Fruit fly (Drosophila melanogaster) whole organism, embryonic: ENCODE measurements around the gene rhea.
A peak's percentile ranks its signal among the peaks of the same experiment; 100 is the strongest.

Experiments
- B-H1 ChIP-seq: fragments of 200-800 bp; sonication (Bioruptor generic); IDR thresholded peaks from 3 replicates; pipeline ENCODE4 v1.3.6; 2022; ENCODE audit warnings: missing biosample characterization, missing genetic modification characterization
- CG11085 ChIP-seq: fragments of 200-800 bp; sonication (Bioruptor generic); IDR thresholded peaks from 2 replicates; pipeline ENCODE4 v1.3.6; 2022; ENCODE audit warnings: missing biosample characterization, missing genetic modification characterization
- CG13123 ChIP-seq: fragments of 200-800 bp; sonication (Bioruptor generic); optimal IDR thresholded peaks from 2 replicates; lab custom pipeline; 2016; ENCODE audit warnings: missing biosample characterization, missing genetic modification characterization
- CG13775 ChIP-seq: fragments of 200-800 bp; sonication (Bioruptor generic); optimal IDR thresholded peaks from 3 replicates; lab custom pipeline; 2017; ENCODE audit warnings: missing biosample characterization, mild to moderate bottlenecking, missing genetic modification characterization
- CG1529 ChIP-seq: fragments of 200-800 bp; sonication (Bioruptor generic); optimal IDR thresholded peaks from 3 replicates; lab custom pipeline; 2018; ENCODE audit warnings: missing biosample characterization, missing genetic modification characterization
- CG16863 ChIP-seq: fragments of 200-800 bp; sonication (Bioruptor generic); optimal IDR thresholded peaks from 3 replicates; lab custom pipeline; 2016; ENCODE audit warnings: missing biosample characterization, missing genetic modification characterization
- CG17328 ChIP-seq: fragments of 200-800 bp; sonication (Bioruptor generic); IDR thresholded peaks from 2 replicates; pipeline ENCODE4 v1.3.6; 2022; ENCODE audit warnings: missing biosample characterization, missing genetic modification characterization
- CG31441 ChIP-seq: fragments of 200-800 bp; sonication (Bioruptor generic); IDR thresholded peaks from 2 replicates; pipeline ENCODE4 v1.3.6; 2022; ENCODE audit warnings: missing biosample characterization, missing genetic modification characterization
- CG3847 ChIP-seq: fragments of 200-800 bp; sonication (Bioruptor generic); IDR thresholded peaks from 2 replicates; pipeline ENCODE4 v1.3.6; 2022; ENCODE audit warnings: missing biosample characterization, missing genetic modification characterization
- CG4404 ChIP-seq: fragments of 200-800 bp; sonication (Bioruptor generic); IDR thresholded peaks from 2 replicates; pipeline ENCODE4 v1.3.6; 2022; ENCODE audit warnings: missing biosample characterization, missing genetic modification characterization
- CG6175 ChIP-seq: fragments of 200-800 bp; sonication (Bioruptor generic); IDR thresholded peaks from 3 replicates; pipeline ENCODE4 v1.3.6; 2022; ENCODE audit warnings: missing biosample characterization, missing genetic modification characterization
- CG6254 ChIP-seq: fragments of 200-800 bp; sonication (Bioruptor generic); optimal IDR thresholded peaks from 3 replicates; lab custom pipeline; 2017; ENCODE audit warnings: mild to moderate bottlenecking, missing biosample characterization, missing genetic modification reagents, missing genetic modification characterization
- CG6765 ChIP-seq: fragments of 200-800 bp; sonication (Bioruptor generic); optimal IDR thresholded peaks from 3 replicates; lab custom pipeline; 2017; ENCODE audit warnings: missing biosample characterization, mild to moderate bottlenecking, missing genetic modification characterization
- CG7271 ChIP-seq: fragments of 200-800 bp; sonication (Bioruptor generic); optimal IDR thresholded peaks from 2 replicates; lab custom pipeline; 2018; ENCODE audit warnings: missing biosample characterization, mild to moderate bottlenecking, missing genetic modification characterization, moderate library complexity
- CG7963 ChIP-seq: fragments of 200-800 bp; sonication (Bioruptor generic); IDR thresholded peaks from 3 replicates; pipeline ENCODE4 v1.3.6; 2022; ENCODE audit warnings: missing biosample characterization, missing genetic modification characterization; ENCODE audit not compliant: partially characterized antibody
- CG8290 ChIP-seq, 3 experiments: fragments of 200-800 bp; sonication (Bioruptor generic); optimal IDR thresholded peaks; 2 replicates each; lab custom pipeline; 2016 to 2019; ENCODE audit warnings: missing biosample characterization in 3 of 3, missing genetic modification characterization in 3 of 3, mild to moderate bottlenecking in 2 of 3, moderate library complexity in 1 of 3
- CG8765 ChIP-seq: fragments of 200-800 bp; sonication (Bioruptor generic); IDR thresholded peaks from 2 replicates; pipeline ENCODE4 v1.3.6; 2022; ENCODE audit warnings: missing biosample characterization, missing genetic modification characterization
- CG8944 ChIP-seq: fragments of 200-800 bp; sonication (Bioruptor generic); optimal IDR thresholded peaks from 3 replicates; lab custom pipeline; 2016; ENCODE audit warnings: missing biosample characterization, missing genetic modification characterization
- CG9215 ChIP-seq: fragments of 200-800 bp; sonication (Bioruptor generic); IDR thresholded peaks from 2 replicates; pipeline ENCODE4 v1.3.6; 2022; ENCODE audit warnings: missing biosample characterization, missing genetic modification characterization
- Dad ChIP-seq: fragments of 200-800 bp; sonication (Bioruptor generic); optimal IDR thresholded peaks from 3 replicates; lab custom pipeline; 2016; ENCODE audit warnings: missing biosample characterization, missing genetic modification characterization
- Dbx ChIP-seq: fragments of 200-800 bp; sonication (Bioruptor generic); IDR thresholded peaks from 3 replicates; pipeline ENCODE4 v1.3.6; 2022; ENCODE audit warnings: missing biosample characterization, missing genetic modification characterization
- Dip2 ChIP-seq: fragments of 200-800 bp; sonication (Bioruptor generic); IDR thresholded peaks from 2 replicates; pipeline ENCODE4 v1.3.6; 2022; ENCODE audit warnings: missing biosample characterization, missing genetic modification characterization
- Hr3 ChIP-seq: fragments of 200-800 bp; sonication (Bioruptor generic); optimal IDR thresholded peaks from 3 replicates; lab custom pipeline; 2016; ENCODE audit warnings: missing biosample characterization, missing genetic modification characterization
- MBD-R2 ChIP-seq: fragments of 200-800 bp; sonication (Bioruptor generic); IDR thresholded peaks from 2 replicates; pipeline ENCODE4 v1.3.6; 2022; ENCODE audit warnings: missing biosample characterization, missing genetic modification characterization
- NC2α ChIP-seq: fragments of 200-800 bp; sonication (Bioruptor generic); optimal IDR thresholded peaks from 2 replicates; lab custom pipeline; 2016; ENCODE audit warnings: missing biosample characterization, missing genetic modification characterization
- Nf-YA ChIP-seq: fragments of 200-800 bp; sonication (Bioruptor generic); IDR thresholded peaks from 2 replicates; pipeline ENCODE4 v1.3.6; 2022; ENCODE audit warnings: missing biosample characterization, missing genetic modification characterization
- ase ChIP-seq: fragments of 200-800 bp; sonication (Bioruptor generic); IDR thresholded peaks from 3 replicates; pipeline ENCODE4 v1.3.6; 2022; ENCODE audit warnings: missing biosample characterization, missing genetic modification characterization
- ato ChIP-seq: fragments of 200-800 bp; sonication (Bioruptor generic); IDR thresholded peaks from 2 replicates; pipeline ENCODE4 v1.3.6; 2022; ENCODE audit warnings: missing biosample characterization, missing genetic modification characterization; ENCODE audit not compliant: partially characterized antibody
- bbx ChIP-seq: fragments of 200-800 bp; sonication (Bioruptor generic); IDR thresholded peaks from 2 replicates; pipeline ENCODE4 v1.3.6; 2022; ENCODE audit warnings: missing biosample characterization, missing genetic modification characterization; ENCODE audit not compliant: partially characterized antibody
- bigmax ChIP-seq: fragments of 200-800 bp; sonication (Bioruptor generic); optimal IDR thresholded peaks from 2 replicates; lab custom pipeline; 2018; ENCODE audit warnings: missing biosample characterization, mild to moderate bottlenecking, missing genetic modification characterization
- dm ChIP-seq: fragments of 200-800 bp; sonication (Bioruptor generic); optimal IDR thresholded peaks from 3 replicates; lab custom pipeline; 2016; ENCODE audit warnings: missing biosample characterization, missing genetic modification characterization
- dmrt11E ChIP-seq: fragments of 200-800 bp; sonication (Bioruptor generic); optimal IDR thresholded peaks from 3 replicates; lab custom pipeline; 2018; ENCODE audit warnings: missing biosample characterization, mild to moderate bottlenecking, missing genetic modification characterization, moderate library complexity
- dpn ChIP-seq, 2 experiments: fragments of 200-800 bp; sonication (Bioruptor generic); optimal IDR thresholded peaks; 3 replicates each; lab custom pipeline; 2016; ENCODE audit warnings: missing biosample characterization in 2 of 2, missing genetic modification characterization in 2 of 2
- esg ChIP-seq: fragments of 200-800 bp; sonication (Bioruptor generic); conservative IDR thresholded peaks from 2 replicates; pipeline ENCODE4 v1.3.6; 2022; ENCODE audit warnings: missing biosample characterization, missing genetic modification characterization
- ftz-f1 ChIP-seq: fragments of 200-800 bp; sonication (Bioruptor generic); optimal IDR thresholded peaks from 2 replicates; lab custom pipeline; 2016; ENCODE audit warnings: missing biosample characterization, missing genetic modification characterization
- h ChIP-seq: fragments of >200 bp; optimal IDR thresholded peaks from 2 replicates; lab custom pipeline; 2017
- hkb ChIP-seq, 2 experiments: fragments of 200-800 bp in 1 of 2; fragments of >200 bp in 1 of 2; sonication (Bioruptor generic) in 1 of 2; IDR thresholded peaks in 1 of 2; optimal IDR thresholded peaks in 1 of 2; 2 replicates each; pipeline versions ENCODE4 v1.3.6 to Lab custom; 2017 to 2022; ENCODE audit warnings: missing biosample characterization in 1 of 2, missing genetic modification characterization in 1 of 2
- hth ChIP-seq: fragments of >200 bp; optimal IDR thresholded peaks from 2 replicates; lab custom pipeline; 2017; ENCODE audit warnings: inconsistent platforms
- nerfin-2 ChIP-seq: fragments of 200-800 bp; sonication (Bioruptor generic); IDR thresholded peaks from 2 replicates; pipeline ENCODE4 v1.3.6; 2022; ENCODE audit warnings: missing biosample characterization, missing genetic modification characterization; ENCODE audit not compliant: partially characterized antibody
- peb ChIP-seq: fragments of 200-800 bp; sonication (Bioruptor generic); IDR thresholded peaks from 2 replicates; pipeline ENCODE4 v1.3.6; 2022; ENCODE audit warnings: missing biosample characterization, missing genetic modification characterization
- ranshi ChIP-seq: fragments of 200-800 bp; sonication (Bioruptor generic); IDR thresholded peaks from 2 replicates; pipeline ENCODE4 v1.3.6; 2022; ENCODE audit warnings: missing biosample characterization, missing genetic modification characterization
- row ChIP-seq: fragments of 200-800 bp; sonication (Bioruptor generic); IDR thresholded peaks from 3 replicates; pipeline ENCODE4 v1.3.6; 2022; ENCODE audit warnings: missing biosample characterization, missing genetic modification characterization
- run ChIP-seq: fragments of 200-800 bp; sonication (Bioruptor generic); optimal IDR thresholded peaks from 3 replicates; lab custom pipeline; 2018; ENCODE audit warnings: missing biosample characterization, mild to moderate bottlenecking, missing genetic modification characterization
- scrt ChIP-seq: fragments of 200-800 bp; sonication (Bioruptor generic); optimal IDR thresholded peaks from 2 replicates; lab custom pipeline; 2018; ENCODE audit warnings: missing biosample characterization, mild to moderate bottlenecking, missing genetic modification characterization, moderate library complexity
- sima ChIP-seq: fragments of 200-800 bp; sonication (Bioruptor generic); optimal IDR thresholded peaks from 2 replicates; lab custom pipeline; 2016; ENCODE audit warnings: missing biosample characterization, missing genetic modification characterization
- sna ChIP-seq: fragments of 200-800 bp; sonication (Bioruptor generic); IDR thresholded peaks from 2 replicates; pipeline ENCODE4 v1.3.6; 2022; ENCODE audit warnings: missing biosample characterization, missing genetic modification characterization; ENCODE audit not compliant: partially characterized antibody
- tup ChIP-seq: fragments of 200-800 bp; sonication (Bioruptor generic); optimal IDR thresholded peaks from 2 replicates; lab custom pipeline; 2016; ENCODE audit warnings: missing biosample characterization, mild to moderate bottlenecking, missing genetic modification characterization, moderate library complexity
- wor ChIP-seq: fragments of 200-800 bp; sonication (Bioruptor generic); IDR thresholded peaks from 2 replicates; pipeline ENCODE4 v1.3.6; 2022; ENCODE audit warnings: missing biosample characterization, missing genetic modification characterization
- zfh2 ChIP-seq: fragments of 200-800 bp; sonication (Bioruptor generic); optimal IDR thresholded peaks from 2 replicates; lab custom pipeline; 2016; ENCODE audit warnings: missing biosample characterization, missing genetic modification characterization

The rhea gene

DNA sequence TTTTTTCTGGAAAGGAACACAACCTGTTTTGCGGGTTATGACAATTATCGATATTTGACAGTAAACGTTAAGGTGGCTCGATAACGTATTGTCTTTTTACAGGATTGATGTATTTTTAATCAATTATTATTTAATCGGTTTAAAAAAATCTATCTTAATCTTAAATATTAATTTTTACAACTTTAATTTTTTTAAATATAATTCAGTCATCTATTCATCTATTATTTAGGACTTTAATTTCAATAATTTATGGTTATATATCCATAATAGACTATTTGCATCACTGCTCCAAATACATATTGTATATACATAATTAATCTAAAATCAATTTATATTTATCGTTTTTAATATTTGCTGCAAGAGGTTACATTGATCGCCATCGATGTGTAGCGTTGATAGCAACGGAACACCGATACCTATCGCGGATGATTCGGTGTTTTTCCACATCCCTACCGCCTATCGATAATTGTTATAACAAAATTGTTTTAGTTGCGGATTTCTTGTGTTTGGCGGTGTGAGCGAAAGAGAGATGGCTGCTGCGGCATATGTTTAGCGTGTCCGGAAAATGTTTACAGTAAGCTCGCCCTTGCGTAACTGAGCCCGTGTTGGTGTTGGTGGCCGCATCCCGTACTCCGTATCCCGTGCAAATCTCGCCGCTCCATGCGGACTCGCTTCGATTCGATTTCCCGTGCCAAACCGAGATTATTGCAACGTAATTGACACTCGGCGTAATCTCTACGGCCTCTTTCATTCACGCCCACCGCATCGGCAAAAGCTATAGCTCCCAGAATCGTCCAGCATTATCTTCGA, 19.8 kb upstream of the rhea start, which contains the start of the genes GstO1 and foi (continued):
- TF ChIP-seq bbx (peak; percentile 99), CG4404 (GFP tag; lab: Robert Waterston, UW) (no peak), hth (lab: Kevin White, UChicago) (no peak), CG13123 (no peak), Dbx (GFP tag; lab: Robert Waterston, UW) (peak; percentile 45; the same call in 1 of the 3 replicates), CG6175 (no peak), NC2α (GFP tag; lab: Kevin White, UChicago) (no peak), zfh2 (GFP tag; lab: Kevin White, UChicago) (peak; percentile 39), sna (GFP tag; lab: Robert Waterston, UW) (peak; percentile 95), nerfin-2 (GFP tag; lab: Robert Waterston, UW) (peak; percentile 99), CG31441 (GFP tag; lab: Robert Waterston, UW) (0 out of 2 replicates have a peak, but pooled peaks have one; percentile 31), h (lab: Kevin White, UChicago) (no peak), run (tag; lab: Kevin White, UChicago) (no peak), ftz-f1 (GFP tag; lab: Kevin White, UChicago) (no peak), CG11085 (GFP tag; lab: Robert Waterston, UW) (no peak), CG8944 (no peak), CG8765 (GFP tag; lab: Robert Waterston, UW) (no peak), bigmax (GFP tag; lab: Kevin White, UChicago) (peak; percentile 84), Dip2 (GFP tag; lab: Robert Waterston, UW) (no peak), B-H1 (no peak), dmrt11E (tag; lab: Kevin White, UChicago) (no peak), scrt (GFP tag; lab: Kevin White, UChicago) (peak; percentile 0), CG1529 (GFP tag; lab: Kevin White, UChicago) (no peak), CG7271 (peak; percentile 73), CG3847 (GFP tag; lab: Robert Waterston, UW) (peak; percentile 36), CG6254 (GFP tag; lab: Kevin White, UChicago) (no peak), tup (GFP tag; lab: Kevin White, UChicago) (no peak), CG6765 (GFP tag; lab: Kevin White, UChicago) (peak; percentile 44), ato (GFP tag; lab: Robert Waterston, UW) (peak; percentile 99), dm (GFP tag; lab: Kevin White, UChicago) (peak; percentile 40), MBD-R2 (GFP tag; lab: Robert Waterston, UW) (peak; percentile 68), Hr3 (peak; percentile 15), ranshi (peak; percentile 11; the same call in 1 of the 2 replicates), CG16863 (no peak), sima (GFP tag; lab: Kevin White, UChicago) (no peak), dpn (GFP tag; optimal IDR thresholded peaks at IDR 0.05; lab: Kevin White, UChicago) (peak in 1 of 2 experiments; percentile 19), row (GFP tag; lab: Robert Waterston, UW) (peak; percentile 76), CG13775 (peak; percentile 19), hkb (optimal IDR thresholded peaks at IDR 0.05; lab: Kevin White, UChicago) (no peak), hkb (GFP tag; IDR thresholded peaks at IDR 0.05; lab: Robert Waterston, UW) (peak; percentile 53), peb (GFP tag; lab: Robert Waterston, UW) (no peak), CG7963 (GFP tag; lab: Robert Waterston, UW) (peak; percentile 100), wor (no peak), Nf-YA (GFP tag; lab: Robert Waterston, UW) (no peak), CG9215 (no peak), CG8290 (GFP tag; optimal IDR thresholded peaks at IDR 0.05; lab: Kevin White, UChicago) (peak; percentile 29), CG8290 (tag; optimal IDR thresholded peaks at IDR 0.05; lab: Kevin White, UChicago) (peak in 1 of 2 experiments; percentile 73), Dad (GFP tag; lab: Kevin White, UChicago) (no peak), ase (no peak), esg (GFP tag; lab: Robert Waterston, UW) (no peak), CG17328 (GFP tag; lab: Robert Waterston, UW) (peak; percentile 53; the same call in 1 of the 2 replicates)
